Fruit fly (Drosophila melanogaster): ENCODE data around the gene Nek2.

Nek2 gene

DNA sequence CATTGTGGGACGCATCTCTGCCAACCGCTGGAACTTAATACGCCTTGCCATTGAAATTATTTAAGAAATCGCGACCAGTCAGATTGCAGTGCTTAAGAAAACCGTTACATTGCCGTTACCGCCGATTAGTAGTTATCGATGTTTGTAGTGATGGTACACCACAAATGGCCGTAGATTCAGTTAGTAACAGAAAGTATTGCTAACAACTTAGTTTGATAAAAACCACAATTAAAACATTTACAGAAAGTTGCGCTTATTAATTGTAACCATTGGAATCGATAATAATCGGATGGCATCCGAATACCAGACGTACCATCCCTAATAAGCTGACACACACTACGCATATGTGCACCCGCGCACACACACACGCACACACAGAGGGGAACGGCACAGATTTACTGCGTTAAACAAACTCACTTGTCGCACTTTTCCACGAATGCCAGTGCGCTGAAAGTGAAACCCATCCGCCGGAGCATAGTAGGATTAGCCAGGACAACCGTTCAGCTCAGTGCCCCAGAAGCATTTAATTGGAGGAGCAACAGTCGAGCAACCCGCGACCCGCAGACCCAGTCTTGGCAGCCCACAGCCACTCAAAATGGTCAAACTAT, 28.7 kb upstream of the Nek2 start, which contains the start of the genes hdm and Ykt6 (continued):
- TF ChIP-seq Doc3 (GFP tag; IDR thresholded peaks at IDR 0.05; ENCODE audit: partially characterized antibody) (peak; percentile 98), CG1529 (GFP tag; optimal IDR thresholded peaks at IDR 0.05) (peak; percentile 51), CG4424 (GFP tag; optimal IDR thresholded peaks at IDR 0.05) (peak; percentile 74), CG6854 (GFP tag; optimal IDR thresholded peaks at IDR 0.05) (no peak), CG8944 (GFP tag; optimal IDR thresholded peaks at IDR 0.05) (peak; percentile 71), CG9797 (GFP tag; optimal IDR thresholded peaks at IDR 0.05) (peak; percentile 45), salm (tag; optimal IDR thresholded peaks at IDR 0.05) (peak; percentile 12), tgo (GFP tag; IDR thresholded peaks at IDR 0.05) (peak; percentile 83), lola (GFP tag; optimal IDR thresholded peaks at IDR 0.05) (peak in 1 of 3 experiments; percentile 72), gro (GFP tag; optimal IDR thresholded peaks at IDR 0.05) (peak; percentile 86), CG2202 (tag; optimal IDR thresholded peaks at IDR 0.05) (peak; percentile 59), CG13123 (GFP tag; optimal IDR thresholded peaks at IDR 0.05) (peak; percentile 70), twi (tag; optimal IDR thresholded peaks at IDR 0.05) (peak; percentile 68), CG9876 (GFP tag; optimal IDR thresholded peaks at IDR 0.05) (peak; percentile 37), amos (GFP tag; IDR thresholded peaks at IDR 0.05; ENCODE audit: partially characterized antibody) (peak; percentile 93), bigmax (GFP tag; optimal IDR thresholded peaks at IDR 0.05) (no peak), Elba2 (GFP tag; optimal IDR thresholded peaks at IDR 0.05) (peak; percentile 5), E2f2 (GFP tag; IDR thresholded peaks at IDR 0.05) (peak; percentile 85), Oli (tag; optimal IDR thresholded peaks at IDR 0.05) (no peak), vfl (GFP tag; optimal IDR thresholded peaks at IDR 0.05) (peak; percentile 37), bab2 (GFP tag; optimal IDR thresholded peaks at IDR 0.05) (peak; percentile 85), Deaf1 (tag; optimal IDR thresholded peaks at IDR 0.05) (peak; percentile 60), Xrp1 (GFP tag; IDR thresholded peaks at IDR 0.05) (peak; percentile 86), tap (tag; optimal IDR thresholded peaks at IDR 0.05) (no peak), Vsx1 (GFP tag; optimal IDR thresholded peaks at IDR 0.05) (no peak), CG34224 (GFP tag; IDR thresholded peaks at IDR 0.05; ENCODE audit: partially characterized antibody) (peak; percentile 99), ham (GFP tag; IDR thresholded peaks at IDR 0.05) (no peak), CkIIα-i1 (GFP tag; IDR thresholded peaks at IDR 0.05) (no peak), ro (GFP tag; IDR thresholded peaks at IDR 0.05) (0 out of 2 replicates have a peak, but pooled peaks have one; percentile 44), Atf6 (GFP tag; IDR thresholded peaks at IDR 0.05) (peak; percentile 85), lab (GFP tag; optimal IDR thresholded peaks at IDR 0.05) (no peak), CG32772 (GFP tag; IDR thresholded peaks at IDR 0.05) (peak; percentile 50; the same call in 1 of the 2 replicates), klu (GFP tag; IDR thresholded peaks at IDR 0.05) (no peak), unc-4 (GFP tag; IDR thresholded peaks at IDR 0.05; ENCODE audit: partially characterized antibody) (peak; percentile 97), zf30C (GFP tag; optimal IDR thresholded peaks at IDR 0.05) (no peak), scrt (GFP tag; optimal IDR thresholded peaks at IDR 0.05) (peak; percentile 29), CG12659 (GFP tag; optimal IDR thresholded peaks at IDR 0.05) (peak; percentile 81), CG10147 (GFP tag; optimal IDR thresholded peaks at IDR 0.05) (no peak), dimm (GFP tag; IDR thresholded peaks at IDR 0.05) (no peak), Ets65A (GFP tag) (peak; percentile 98), H2.0 (GFP tag; IDR thresholded peaks at IDR 0.05) (peak; percentile 83), nmo (GFP tag; optimal IDR thresholded peaks at IDR 0.05) (peak; percentile 78), CG17612 (GFP tag; IDR thresholded peaks at IDR 0.05) (peak; percentile 62), kah (GFP tag; optimal IDR thresholded peaks at IDR 0.05) (no peak), CG6689 (GFP tag; IDR thresholded peaks at IDR 0.05) (peak; percentile 77), fd64A (GFP tag; optimal IDR thresholded peaks at IDR 0.05) (no peak), crol (GFP tag; IDR thresholded peaks at IDR 0.05) (peak; percentile 57; the same call in 1 of the 2 replicates), CG17186 (GFP tag; optimal IDR thresholded peaks at IDR 0.05) (peak; percentile 90), CTCF (GFP tag; optimal IDR thresholded peaks at IDR 0.05) (peak; percentile 24), Fer2 (tag; optimal IDR thresholded peaks at IDR 0.05) (peak; percentile 39), Oaz (GFP tag; IDR thresholded peaks at IDR 0.05) (0 out of 2 replicates have a peak, but pooled peaks have one; percentile 40)

Measured in whole organism, embryonic.